Fruit fly (Drosophila melanogaster) whole organism, embryonic: Measurements from ENCODE around the gene CG14400.

Source experiments
- Adf1 ChIP-seq: fragments of 200-800 bp; sonication (Bioruptor generic); IDR thresholded peaks from 2 replicates; pipeline ENCODE4 v1.3.6; 2022; ENCODE audit warnings: missing biosample characterization, missing genetic modification characterization
- CG10267 ChIP-seq: fragments of 200-800 bp; sonication (Bioruptor generic); optimal IDR thresholded peaks from 2 replicates; lab custom pipeline; 2018; ENCODE audit warnings: missing biosample characterization, mild to moderate bottlenecking, missing genetic modification characterization, moderate library complexity
- CG10321 ChIP-seq: fragments of 200-800 bp; sonication (Bioruptor generic); IDR thresholded peaks from 2 replicates; pipeline ENCODE4 v1.3.6; 2022; ENCODE audit warnings: missing biosample characterization, missing genetic modification characterization
- CG12104 ChIP-seq: fragments of 200-800 bp; sonication (Bioruptor generic); optimal IDR thresholded peaks from 3 replicates; lab custom pipeline; 2016; ENCODE audit warnings: missing biosample characterization, missing genetic modification characterization
- CG12236 ChIP-seq: fragments of 200-800 bp; sonication (Bioruptor generic); optimal IDR thresholded peaks from 2 replicates; lab custom pipeline; 2016; ENCODE audit warnings: missing biosample characterization, missing genetic modification characterization
- CG13287 ChIP-seq: fragments of 200-800 bp; sonication (Bioruptor generic); IDR thresholded peaks from 2 replicates; pipeline ENCODE4 v1.3.6; 2022; ENCODE audit warnings: missing biosample characterization, missing genetic modification characterization; ENCODE audit not compliant: partially characterized antibody
- CG13775 ChIP-seq: fragments of 200-800 bp; sonication (Bioruptor generic); optimal IDR thresholded peaks from 3 replicates; lab custom pipeline; 2017; ENCODE audit warnings: missing biosample characterization, mild to moderate bottlenecking, missing genetic modification characterization
- CG14441 ChIP-seq: fragments of 200-800 bp; sonication (Bioruptor generic); IDR thresholded peaks from 2 replicates; pipeline ENCODE4 v1.3.6; 2022; ENCODE audit warnings: missing biosample characterization, missing genetic modification characterization
- CG14710 ChIP-seq: fragments of 200-800 bp; sonication (Bioruptor generic); optimal IDR thresholded peaks from 3 replicates; lab custom pipeline; 2019; ENCODE audit warnings: missing biosample characterization, mild to moderate bottlenecking, missing genetic modification characterization, moderate library complexity
- CG1529 ChIP-seq: fragments of 200-800 bp; sonication (Bioruptor generic); optimal IDR thresholded peaks from 3 replicates; lab custom pipeline; 2018; ENCODE audit warnings: missing biosample characterization, missing genetic modification characterization
- CG16863 ChIP-seq: fragments of 200-800 bp; sonication (Bioruptor generic); optimal IDR thresholded peaks from 3 replicates; lab custom pipeline; 2016; ENCODE audit warnings: missing biosample characterization, missing genetic modification characterization
- CG17829 ChIP-seq: fragments of 200-800 bp; optimal IDR thresholded peaks from 2 replicates; lab custom pipeline; 2019; ENCODE audit warnings: missing biosample characterization, mild to moderate bottlenecking, missing genetic modification characterization, moderate library complexity
- CG2199 ChIP-seq: fragments of 200-800 bp; sonication (Bioruptor generic); IDR thresholded peaks from 3 replicates; pipeline ENCODE4 v1.3.6; 2022; ENCODE audit warnings: missing biosample characterization, missing genetic modification characterization
- CG31224 ChIP-seq: fragments of 200-800 bp; sonication (Bioruptor generic); IDR thresholded peaks from 2 replicates; pipeline ENCODE4 v1.3.6; 2022; ENCODE audit warnings: missing biosample characterization, missing genetic modification characterization
- CG33213 ChIP-seq: fragments of 200-800 bp; sonication (Bioruptor generic); optimal IDR thresholded peaks from 3 replicates; lab custom pipeline; 2016; ENCODE audit warnings: missing biosample characterization, missing genetic modification characterization
- CG34376 ChIP-seq: fragments of 200-800 bp; sonication (Bioruptor generic); optimal IDR thresholded peaks from 2 replicates; lab custom pipeline; 2018; ENCODE audit warnings: missing biosample characterization, mild to moderate bottlenecking, missing genetic modification characterization
- CG4707 ChIP-seq: fragments of 200-800 bp; sonication (Bioruptor generic); optimal IDR thresholded peaks from 2 replicates; lab custom pipeline; 2018; ENCODE audit warnings: missing biosample characterization, mild to moderate bottlenecking, missing genetic modification characterization, moderate library complexity
- CG5180 ChIP-seq: fragments of 200-800 bp; sonication (Bioruptor generic); optimal IDR thresholded peaks from 3 replicates; lab custom pipeline; 2017; ENCODE audit warnings: missing biosample characterization, missing genetic modification characterization, mild to moderate bottlenecking, moderate library complexity, missing genetic modification reagents
- CG6689 ChIP-seq: fragments of 200-800 bp; sonication (Bioruptor generic); IDR thresholded peaks from 2 replicates; pipeline ENCODE4 v1.3.6; 2022; ENCODE audit warnings: missing biosample characterization, missing genetic modification characterization
- CG7556 ChIP-seq: fragments of 200-800 bp; sonication (Bioruptor generic); optimal IDR thresholded peaks from 2 replicates; lab custom pipeline; 2017; ENCODE audit warnings: missing biosample characterization, mild to moderate bottlenecking, missing genetic modification characterization
- CG8089 ChIP-seq: fragments of 200-800 bp; sonication (Bioruptor generic); optimal IDR thresholded peaks from 3 replicates; lab custom pipeline; 2016; ENCODE audit warnings: missing biosample characterization, missing genetic modification characterization
- CG9876 ChIP-seq: fragments of 200-800 bp; sonication (Bioruptor generic); optimal IDR thresholded peaks from 2 replicates; lab custom pipeline; 2016; ENCODE audit warnings: missing biosample characterization, missing genetic modification characterization
- D ChIP-seq, 2 experiments: fragments of 200-800 bp in 1 of 2; fragments of >200 bp in 1 of 2; sonication (Bioruptor generic) in 1 of 2; optimal IDR thresholded peaks; 2 replicates in 1 of 2; 3 replicates in 1 of 2; lab custom pipeline; 2017; ENCODE audit warnings: mild to moderate bottlenecking in 1 of 2, missing biosample characterization in 1 of 2, missing genetic modification characterization in 1 of 2, missing genetic modification reagents in 1 of 2
- E2f1 ChIP-seq: fragments of 200-800 bp; sonication (Bioruptor generic); IDR thresholded peaks from 2 replicates; pipeline ENCODE4 v1.3.6; 2022; ENCODE audit warnings: missing biosample characterization, missing genetic modification characterization
- Fer1 ChIP-seq: fragments of 200-800 bp; sonication (Bioruptor generic); optimal IDR thresholded peaks from 2 replicates; lab custom pipeline; 2017; ENCODE audit warnings: missing biosample characterization, mild to moderate bottlenecking, missing genetic modification characterization
- Hmr ChIP-seq: fragments of 200-800 bp; sonication (Bioruptor generic); optimal IDR thresholded peaks from 3 replicates; lab custom pipeline; 2017; ENCODE audit warnings: mild to moderate bottlenecking, missing biosample characterization, missing genetic modification reagents, missing genetic modification characterization
- Hr51 ChIP-seq, 2 experiments: fragments of 200-800 bp; sonication (Bioruptor generic); optimal IDR thresholded peaks; 2 replicates in 1 of 2; 3 replicates in 1 of 2; lab custom pipeline; 2016 to 2018; ENCODE audit warnings: missing biosample characterization in 2 of 2, missing genetic modification characterization in 2 of 2, mild to moderate bottlenecking in 1 of 2, moderate library complexity in 1 of 2
- Meics ChIP-seq: fragments of 200-800 bp; sonication (Bioruptor generic); optimal IDR thresholded peaks from 2 replicates; lab custom pipeline; 2017; ENCODE audit warnings: missing biosample characterization, mild to moderate bottlenecking, missing genetic modification characterization
- NC2β ChIP-seq: fragments of 200-800 bp; sonication (Bioruptor generic); optimal IDR thresholded peaks from 2 replicates; lab custom pipeline; 2016; ENCODE audit warnings: missing biosample characterization, missing genetic modification characterization
- NK7.1 ChIP-seq: fragments of 200-800 bp; sonication (Bioruptor generic); optimal IDR thresholded peaks from 3 replicates; lab custom pipeline; 2016; ENCODE audit warnings: missing biosample characterization, missing genetic modification characterization
- Sry-δ ChIP-seq: fragments of 200-800 bp; sonication (Bioruptor generic); optimal IDR thresholded peaks from 2 replicates; lab custom pipeline; 2016; ENCODE audit warnings: missing biosample characterization, missing genetic modification characterization
- abd-A ChIP-seq: fragments of 200-800 bp; sonication (Bioruptor generic); optimal IDR thresholded peaks from 3 replicates; lab custom pipeline; 2019; ENCODE audit warnings: missing biosample characterization, mild to moderate bottlenecking, missing genetic modification characterization, moderate library complexity
- bbx ChIP-seq: fragments of 200-800 bp; sonication (Bioruptor generic); IDR thresholded peaks from 2 replicates; pipeline ENCODE4 v1.3.6; 2022; ENCODE audit warnings: missing biosample characterization, missing genetic modification characterization; ENCODE audit not compliant: partially characterized antibody
- bcd ChIP-seq: fragments of 200-800 bp; sonication (Bioruptor generic); optimal IDR thresholded peaks from 2 replicates; lab custom pipeline; 2017; ENCODE audit warnings: missing biosample characterization, mild to moderate bottlenecking, missing genetic modification characterization
- bigmax ChIP-seq: fragments of 200-800 bp; sonication (Bioruptor generic); optimal IDR thresholded peaks from 2 replicates; lab custom pipeline; 2018; ENCODE audit warnings: missing biosample characterization, mild to moderate bottlenecking, missing genetic modification characterization
- bowl ChIP-seq: fragments of 200-800 bp; sonication (Bioruptor generic); IDR thresholded peaks from 2 replicates; pipeline ENCODE4 v1.3.6; 2022; ENCODE audit warnings: missing biosample characterization, missing genetic modification characterization
- chif ChIP-seq, 2 experiments: fragments of 200-800 bp; sonication (Bioruptor generic); optimal IDR thresholded peaks; 3 replicates each; lab custom pipeline; 2016; ENCODE audit warnings: missing biosample characterization in 2 of 2, missing genetic modification characterization in 2 of 2
- chn ChIP-seq: fragments of 200-800 bp; sonication (Bioruptor generic); optimal IDR thresholded peaks from 2 replicates; lab custom pipeline; 2016; ENCODE audit warnings: missing biosample characterization, missing genetic modification characterization
- crol ChIP-seq: fragments of 200-800 bp; sonication (Bioruptor generic); IDR thresholded peaks from 2 replicates; pipeline ENCODE4 v1.3.6; 2022; ENCODE audit warnings: missing biosample characterization, missing genetic modification characterization
- fu2 ChIP-seq: fragments of 200-800 bp; sonication (Bioruptor generic); optimal IDR thresholded peaks from 2 replicates; lab custom pipeline; 2016; ENCODE audit warnings: missing biosample characterization, missing genetic modification characterization
- gce ChIP-seq: fragments of 200-800 bp; sonication (Bioruptor generic); IDR thresholded peaks from 3 replicates; pipeline ENCODE4 v1.3.6; 2022; ENCODE audit warnings: missing biosample characterization, missing genetic modification characterization
- her ChIP-seq: fragments of 200-800 bp; sonication (Bioruptor generic); optimal IDR thresholded peaks from 2 replicates; lab custom pipeline; 2016; ENCODE audit warnings: missing biosample characterization, missing genetic modification characterization
- nom ChIP-seq: fragments of 200-800 bp; sonication (Bioruptor generic); optimal IDR thresholded peaks from 2 replicates; lab custom pipeline; 2017; ENCODE audit warnings: missing biosample characterization, missing genetic modification characterization, mild to moderate bottlenecking, moderate library complexity, missing genetic modification reagents
- sc ChIP-seq, 3 experiments: fragments of >200 bp in 2 of 3; fragments of 200-800 bp in 1 of 3; sonication (Bioruptor generic) in 1 of 3; optimal IDR thresholded peaks; 2 replicates in 2 of 3; 3 replicates in 1 of 3; lab custom pipeline; 2017; ENCODE audit warnings: mild to moderate bottlenecking in 1 of 3, missing biosample characterization in 1 of 3, missing genetic modification characterization in 1 of 3, missing genetic modification reagents in 1 of 3
- sug ChIP-seq: fragments of 200-800 bp; optimal IDR thresholded peaks from 2 replicates; lab custom pipeline; 2019; ENCODE audit warnings: missing biosample characterization, mild to moderate bottlenecking, missing genetic modification characterization, moderate library complexity
- zen2 ChIP-seq: fragments of 200-800 bp; sonication (Bioruptor generic); IDR thresholded peaks from 3 replicates; pipeline ENCODE4 v1.3.6; 2022; ENCODE audit warnings: missing biosample characterization, missing genetic modification characterization; ENCODE audit not compliant: partially characterized antibody

CG14400 gene

dm6 chr2L:20823196-20824105, 34.2 kb downstream of the CG14400 start (continued):
- TF ChIP-seq sc (optimal IDR thresholded peaks at IDR 0.05; lab: Kevin White, UChicago) (no peak), sc (GFP tag; optimal IDR thresholded peaks at IDR 0.05; lab: Kevin White, UChicago) (no peak), CG33213 (GFP tag; lab: Kevin White, UChicago) (peak; percentile 11), CG13287 (GFP tag; lab: Robert Waterston, UW) (peak; percentile 55), CG10267 (tag; lab: Kevin White, UChicago) (peak; percentile 4), bowl (GFP tag; lab: Robert Waterston, UW) (0 out of 2 replicates have a peak, but pooled peaks have one; percentile 28), CG1529 (GFP tag; lab: Kevin White, UChicago) (peak; percentile 15), chn (GFP tag; lab: Kevin White, UChicago) (no peak), CG17829 (tag; lab: Kevin White, UChicago) (peak; percentile 43), CG31224 (peak; percentile 100), CG10321 (peak; percentile 95), CG8089 (GFP tag; lab: Kevin White, UChicago) (peak; percentile 34), CG6689 (GFP tag; lab: Robert Waterston, UW) (0 out of 2 replicates have a peak, but pooled peaks have one; percentile 18), bcd (no peak), CG14441 (GFP tag; lab: Robert Waterston, UW) (0 out of 2 replicates have a peak, but pooled peaks have one; percentile 16), CG12236 (GFP tag; lab: Kevin White, UChicago) (no peak), CG9876 (GFP tag; lab: Kevin White, UChicago) (no peak), her (peak; percentile 37), CG4707 (peak; percentile 19), Adf1 (GFP tag; lab: Robert Waterston, UW) (peak; percentile 61), CG7556 (GFP tag; lab: Kevin White, UChicago) (peak; percentile 36), crol (GFP tag; lab: Robert Waterston, UW) (0 out of 2 replicates have a peak, but pooled peaks have one; percentile 52), chif (GFP tag; optimal IDR thresholded peaks at IDR 0.05; lab: Kevin White, UChicago) (no peak), fu2 (GFP tag; lab: Kevin White, UChicago) (no peak), CG2199 (GFP tag; lab: Robert Waterston, UW) (peak; percentile 95), zen2 (GFP tag; lab: Robert Waterston, UW) (peak; percentile 61; the same call in 2 of the 3 replicates), abd-A (tag; lab: Kevin White, UChicago) (peak; percentile 89), CG14710 (tag; lab: Kevin White, UChicago) (peak; percentile 9), CG34376 (GFP tag; lab: Kevin White, UChicago) (peak; percentile 83), Meics (peak; percentile 33), D (optimal IDR thresholded peaks at IDR 0.05; lab: Kevin White, UChicago) (no peak), D (GFP tag; optimal IDR thresholded peaks at IDR 0.05; lab: Kevin White, UChicago) (peak; percentile 13), CG13775 (GFP tag; lab: Kevin White, UChicago) (no peak), NK7.1 (GFP tag; lab: Kevin White, UChicago) (peak; percentile 6), Fer1 (GFP tag; lab: Kevin White, UChicago) (peak; percentile 15), CG5180 (GFP tag; lab: Kevin White, UChicago) (peak; percentile 58), NC2β (GFP tag; lab: Kevin White, UChicago) (no peak), CG16863 (GFP tag; lab: Kevin White, UChicago) (no peak), nom (GFP tag; lab: Kevin White, UChicago) (peak; percentile 65), CG12104 (GFP tag; lab: Kevin White, UChicago) (no peak), gce (GFP tag; lab: Robert Waterston, UW) (peak; percentile 59; the same call in 1 of the 3 replicates), Hr51 (GFP tag; optimal IDR thresholded peaks at IDR 0.05; lab: Kevin White, UChicago) (peak in 1 of 2 experiments; percentile 24), E2f1 (GFP tag; lab: Robert Waterston, UW) (0 out of 2 replicates have a peak, but pooled peaks have one; percentile 14), Sry-δ (GFP tag; lab: Kevin White, UChicago) (peak; percentile 12), bigmax (GFP tag; lab: Kevin White, UChicago) (peak; percentile 25), sug (tag; lab: Kevin White, UChicago) (peak; percentile 86), Hmr (GFP tag; lab: Kevin White, UChicago) (peak; percentile 20), bbx (GFP tag; lab: Robert Waterston, UW) (peak; percentile 80)
